Worm (Caenorhabditis elegans) whole organism, young adult: ENCODE results near the gene nas-8.

Source experiments
- C06A6.2 ChIP-seq: fragments of 200-800 bp; sonication (Bioruptor generic); conservative IDR thresholded peaks from 2 replicates; pipeline ENCODE4 v1.3.6; 2022; ENCODE audit warnings: missing genetic modification characterization, missing compliant biosample characterization
- C17E4.6 ChIP-seq: fragments of 200-800 bp; sonication (Bioruptor generic); IDR thresholded peaks from 2 replicates; pipeline ENCODE4 v1.3.6; 2022; ENCODE audit warnings: missing genetic modification reagents, missing genetic modification characterization, missing compliant biosample characterization
- F33H1.4 ChIP-seq: fragments of 200-800 bp; sonication (Bioruptor generic); IDR thresholded peaks from 2 replicates; pipeline ENCODE4 v1.3.6; 2022; ENCODE audit warnings: missing genetic modification reagents, missing genetic modification characterization, missing compliant biosample characterization
- F37B4.10 ChIP-seq: fragments of 200-800 bp; sonication (Bioruptor generic); IDR thresholded peaks from 2 replicates; pipeline ENCODE4 v1.3.6; 2022; ENCODE audit warnings: missing genetic modification characterization, missing compliant biosample characterization
- F39B2.1 ChIP-seq: fragments of 200-800 bp; sonication (Bioruptor generic); IDR thresholded peaks from 2 replicates; pipeline ENCODE4 v1.3.6; 2022; ENCODE audit warnings: missing genetic modification reagents, missing genetic modification characterization, missing compliant biosample characterization
- F55B11.4 ChIP-seq: sonication (generic microtip); optimal IDR thresholded peaks from 2 replicates; lab custom pipeline; 2016; ENCODE audit warnings: missing compliant biosample characterization, missing genetic modification characterization, borderline replicate concordance; ENCODE audit not compliant: insufficient read depth
- F57A8.1 ChIP-seq: fragments of 200-800 bp; sonication (Bioruptor generic); optimal IDR thresholded peaks from 2 replicates; lab custom pipeline; 2018; ENCODE audit warnings: mild to moderate bottlenecking, missing genetic modification characterization, moderate library complexity, missing compliant biosample characterization
- F57C9.4 ChIP-seq: sonication (generic microtip); optimal IDR thresholded peaks from 2 replicates; lab custom pipeline; 2017; ENCODE audit warnings: mild to moderate bottlenecking, missing genetic modification characterization, missing compliant biosample characterization
- K11D2.4 ChIP-seq: fragments of 200-800 bp; sonication (Bioruptor generic); IDR thresholded peaks from 2 replicates; pipeline ENCODE4 v1.3.6; 2022; ENCODE audit warnings: missing genetic modification reagents, missing genetic modification characterization, missing compliant biosample characterization
- Y53G8AR.9 ChIP-seq: fragments of 200-800 bp; sonication (Bioruptor generic); conservative IDR thresholded peaks from 2 replicates; pipeline ENCODE4 v1.3.6; 2022; ENCODE audit warnings: missing genetic modification reagents, missing genetic modification characterization, missing compliant biosample characterization
- Y79H2A.3 ChIP-seq: fragments of 200-800 bp; sonication (Bioruptor generic); conservative IDR thresholded peaks from 2 replicates; pipeline ENCODE4 v1.3.6; 2022; ENCODE audit warnings: missing genetic modification reagents, missing genetic modification characterization, missing compliant biosample characterization
- Y95B8A.8 ChIP-seq: fragments of 200-800 bp; sonication (Bioruptor generic); IDR thresholded peaks from 2 replicates; pipeline ENCODE4 v1.3.6; 2022; ENCODE audit warnings: missing genetic modification reagents, missing genetic modification characterization, missing compliant biosample characterization
- ZK185.1 ChIP-seq: sonication (generic microtip); optimal IDR thresholded peaks from 2 replicates; lab custom pipeline; 2016; ENCODE audit warnings: mild to moderate bottlenecking, missing genetic modification characterization, missing compliant biosample characterization; ENCODE audit not compliant: poor library complexity, severe bottlenecking
- atf-7 ChIP-seq: sonication (generic microtip); optimal IDR thresholded peaks from 2 replicates; lab custom pipeline; 2017; ENCODE audit warnings: mild to moderate bottlenecking, missing genetic modification characterization, missing compliant biosample characterization
- athp-1 ChIP-seq: sonication (generic microtip); optimal IDR thresholded peaks from 2 replicates; lab custom pipeline; 2017; ENCODE audit warnings: mild to moderate bottlenecking, missing genetic modification characterization, missing compliant biosample characterization
- bed-2 ChIP-seq: fragments of 200-800 bp; sonication (Bioruptor generic); IDR thresholded peaks from 2 replicates; pipeline ENCODE4 v1.3.6; 2022; ENCODE audit warnings: missing genetic modification reagents, missing genetic modification characterization, missing compliant biosample characterization
- ceh-79 ChIP-seq: sonication (generic microtip); optimal IDR thresholded peaks from 2 replicates; lab custom pipeline; 2017; ENCODE audit warnings: mild to moderate bottlenecking, missing genetic modification characterization, missing compliant biosample characterization
- ceh-91 ChIP-seq: fragments of 200-800 bp; sonication (Bioruptor generic); IDR thresholded peaks from 2 replicates; pipeline ENCODE4 v1.3.6; 2022; ENCODE audit warnings: missing genetic modification reagents, missing genetic modification characterization, missing compliant biosample characterization
- chd-7 ChIP-seq: sonication (generic microtip); optimal IDR thresholded peaks from 2 replicates; lab custom pipeline; 2016; ENCODE audit warnings: mild to moderate bottlenecking, missing genetic modification characterization, moderate library complexity, missing compliant biosample characterization
- die-1 ChIP-seq: sonication (generic microtip); optimal IDR thresholded peaks from 2 replicates; lab custom pipeline; 2016; ENCODE audit warnings: missing genotype, mild to moderate bottlenecking, missing genetic modification characterization, missing compliant biosample characterization
- dpff-1 ChIP-seq: sonication (generic microtip); optimal IDR thresholded peaks from 2 replicates; lab custom pipeline; 2017; ENCODE audit warnings: mild to moderate bottlenecking, missing genetic modification characterization, missing compliant biosample characterization
- egl-44 ChIP-seq: fragments of 200-800 bp; sonication (Bioruptor generic); IDR thresholded peaks from 2 replicates; pipeline ENCODE4 v1.3.6; 2022; ENCODE audit warnings: missing genetic modification reagents, missing genetic modification characterization, missing compliant biosample characterization
- ekl-4 ChIP-seq: fragments of 200-800 bp; sonication (Bioruptor generic); IDR thresholded peaks from 2 replicates; pipeline ENCODE4 v1.3.6; 2022; ENCODE audit warnings: missing genetic modification reagents, missing genetic modification characterization, missing compliant biosample characterization
- him-1 ChIP-seq: sonication (generic microtip); optimal IDR thresholded peaks from 2 replicates; lab custom pipeline; 2016; ENCODE audit warnings: missing genotype, missing genetic modification reagents, missing genetic modification characterization, missing compliant biosample characterization
- hlh-12 ChIP-seq: sonication (generic microtip); optimal IDR thresholded peaks from 2 replicates; lab custom pipeline; 2016; ENCODE audit warnings: missing genetic modification characterization, missing compliant biosample characterization
- hsf-1 ChIP-seq: fragments of 200-800 bp; sonication (Bioruptor generic); IDR thresholded peaks from 2 replicates; pipeline ENCODE4 v1.3.6; 2022; ENCODE audit warnings: missing genetic modification reagents, missing genetic modification characterization, missing compliant biosample characterization
- lag-1 ChIP-seq: fragments of 200-800 bp; sonication (Bioruptor generic); IDR thresholded peaks from 2 replicates; pipeline ENCODE4 v1.3.6; 2022; ENCODE audit warnings: missing genetic modification reagents, missing genetic modification characterization, missing compliant biosample characterization
- let-526 ChIP-seq: fragments of 200-800 bp; sonication (Bioruptor generic); IDR thresholded peaks from 2 replicates; pipeline ENCODE4 v1.3.6; 2022; ENCODE audit warnings: missing genetic modification reagents, missing genetic modification characterization, missing compliant biosample characterization
- lin-35 ChIP-seq, 3 experiments: fragments of 150-350 bp in 2 of 3; sonication (generic microtip) in 1 of 3; optimal IDR thresholded peaks; 2 replicates each; lab custom pipeline; 2014 to 2018; ENCODE audit warnings: missing biosample characterization in 3 of 3, missing genetic modification characterization in 3 of 3, missing genetic modification reagents in 3 of 3
- lir-1 ChIP-seq: fragments of 200-800 bp; sonication (Bioruptor generic); conservative IDR thresholded peaks from 2 replicates; pipeline ENCODE4 v1.3.6; 2022; ENCODE audit warnings: missing genetic modification reagents, missing genetic modification characterization, missing compliant biosample characterization
- madf-6 ChIP-seq: fragments of 200-800 bp; sonication (Bioruptor generic); IDR thresholded peaks from 2 replicates; pipeline ENCODE4 v1.3.6; 2022; ENCODE audit warnings: missing genetic modification reagents, missing genetic modification characterization, missing compliant biosample characterization
- mxl-1 ChIP-seq: sonication (generic microtip); optimal IDR thresholded peaks from 2 replicates; lab custom pipeline; 2016; ENCODE audit warnings: missing genetic modification characterization, missing compliant biosample characterization
- nfyb-1 ChIP-seq: fragments of 200-800 bp; sonication (Bioruptor generic); IDR thresholded peaks from 2 replicates; pipeline ENCODE4 v1.3.6; 2022; ENCODE audit warnings: missing genetic modification reagents, missing genetic modification characterization, missing compliant biosample characterization
- nhr-179 ChIP-seq: sonication (generic microtip); optimal IDR thresholded peaks from 2 replicates; lab custom pipeline; 2016; ENCODE audit warnings: mild to moderate bottlenecking, missing genetic modification characterization, missing compliant biosample characterization
- pbrm-1 ChIP-seq: fragments of 200-800 bp; sonication (Bioruptor generic); IDR thresholded peaks from 2 replicates; pipeline ENCODE4 v1.3.6; 2022; ENCODE audit warnings: missing genetic modification reagents, missing genetic modification characterization, missing compliant biosample characterization
- rec-8 ChIP-seq, 2 experiments: sonication (generic microtip); optimal IDR thresholded peaks; 2 replicates each; lab custom pipeline; 2016; ENCODE audit warnings: mild to moderate bottlenecking in 2 of 2, missing genetic modification characterization in 2 of 2, missing genetic modification reagents in 2 of 2, missing genotype in 2 of 2, missing biosample characterization in 1 of 2, missing compliant biosample characterization in 1 of 2, moderate library complexity in 1 of 2
- repo-1 ChIP-seq: sonication (generic microtip); optimal IDR thresholded peaks from 2 replicates; lab custom pipeline; 2017; ENCODE audit warnings: mild to moderate bottlenecking, missing genetic modification characterization, missing compliant biosample characterization
- sdz-38 ChIP-seq: sonication (generic microtip); optimal IDR thresholded peaks from 2 replicates; lab custom pipeline; 2016; ENCODE audit warnings: missing genotype, missing genetic modification characterization, missing compliant biosample characterization
- somi-1 ChIP-seq: fragments of 200-800 bp; sonication (Bioruptor generic); optimal IDR thresholded peaks from 2 replicates; lab custom pipeline; 2018; ENCODE audit warnings: mild to moderate bottlenecking, missing genetic modification characterization, missing compliant biosample characterization
- tbp1 ChIP-seq: fragments of 200-800 bp; sonication (Bioruptor generic); optimal IDR thresholded peaks from 2 replicates; lab custom pipeline; 2018; ENCODE audit warnings: mild to moderate bottlenecking, missing genetic modification characterization, missing compliant biosample characterization
- unc-130 ChIP-seq: sonication (generic microtip); optimal IDR thresholded peaks from 2 replicates; lab custom pipeline; 2016; ENCODE audit warnings: missing genetic modification reagents, missing genetic modification characterization, missing compliant biosample characterization
- ztf-22 ChIP-seq: fragments of 200-800 bp; sonication (Bioruptor generic); optimal IDR thresholded peaks from 2 replicates; lab custom pipeline; 2018; ENCODE audit warnings: mild to moderate bottlenecking, missing genetic modification characterization, moderate library complexity, missing compliant biosample characterization
- ztf-26 ChIP-seq: sonication (generic microtip); optimal IDR thresholded peaks from 2 replicates; lab custom pipeline; 2017; ENCODE audit warnings: missing genetic modification characterization, missing compliant biosample characterization
- ztf-28 ChIP-seq: fragments of 200-800 bp; sonication (Bioruptor generic); IDR thresholded peaks from 2 replicates; pipeline ENCODE4 v1.3.6; 2022; ENCODE audit warnings: missing genetic modification reagents, missing genetic modification characterization, missing compliant biosample characterization
- ztf-6 ChIP-seq: fragments of 200-800 bp; sonication (Bioruptor generic); IDR thresholded peaks from 2 replicates; pipeline ENCODE4 v1.3.6; 2022; ENCODE audit warnings: missing genetic modification reagents, missing genetic modification characterization, missing compliant biosample characterization

The nas-8 gene

ce11 chrIV:7103211-7103679, 11.5 kb upstream of the nas-8 start, which contains the start of the genes rde-8 and ZC477.3 (continued):
- TF ChIP-seq ceh-79 (no peak), C17E4.6 (GFP tag; lab: Robert Waterston, UW) (no peak), tbp1 (GFP tag; lab: Kevin White, UChicago) (peak; percentile 26), F33H1.4 (peak; percentile 65), ztf-28 (GFP tag; lab: Robert Waterston, UW) (no peak), ekl-4 (GFP tag; lab: Robert Waterston, UW) (0 out of 2 replicates have a peak, but pooled peaks have one; percentile 8), sdz-38 (tag; lab: Kevin White, UChicago) (no peak), die-1 (tag; lab: Kevin White, UChicago) (no peak), ztf-26 (tag; lab: Kevin White, UChicago) (no peak), unc-130 (GFP tag; lab: Kevin White, UChicago) (no peak), Y79H2A.3 (GFP tag; lab: Robert Waterston, UW) (no peak), ceh-91 (GFP tag; lab: Robert Waterston, UW) (no peak), rec-8 (tag; optimal IDR thresholded peaks at IDR 0.05; lab: Kevin White, UChicago) (no peak), atf-7 (tag; lab: Kevin White, UChicago) (no peak), K11D2.4 (GFP tag; lab: Robert Waterston, UW) (peak; percentile 27; the same call in 1 of the 2 replicates), lin-35 (GFP tag; optimal IDR thresholded peaks at IDR 0.05; lab: Kevin White, UChicago) (peak in 1 of 3 experiments; percentile 77), nfyb-1 (GFP tag; lab: Robert Waterston, UW) (0 out of 2 replicates have a peak, but pooled peaks have one; percentile 29), F57C9.4 (tag; lab: Kevin White, UChicago) (no peak), F39B2.1 (GFP tag; lab: Robert Waterston, UW) (no peak), F55B11.4 (no peak), madf-6 (peak; percentile 52; the same call in 1 of the 2 replicates), Y53G8AR.9 (GFP tag; lab: Robert Waterston, UW) (0 out of 2 replicates have a peak, but pooled peaks have one; percentile 30), athp-1 (no peak), nhr-179 (tag; lab: Kevin White, UChicago) (no peak), dpff-1 (tag; lab: Kevin White, UChicago) (no peak), F37B4.10 (GFP tag; lab: Robert Waterston, UW) (no peak), ZK185.1 (tag; lab: Kevin White, UChicago) (peak; percentile 31), ztf-22 (GFP tag; lab: Kevin White, UChicago) (no peak), mxl-1 (no peak), pbrm-1 (GFP tag; lab: Robert Waterston, UW) (0 out of 2 replicates have a peak, but pooled peaks have one; percentile 36), egl-44 (GFP tag; lab: Robert Waterston, UW) (no peak)
- TF ChIP-seq, all 124 proteins: peak for 29

ce11 chrIV:7107893-7108292, 6.8 kb upstream of the nas-8 start, which contains the start of gene ZC477.2:
Gene ZC477.2 (plus strand): TSS chrIV:7108193.
- no peak for TF ChIP-seq Y95B8A.8 (GFP tag; lab: Robert Waterston, UW)
- no peak for TF ChIP-seq C06A6.2 (GFP tag; lab: Robert Waterston, UW)

DNA sequence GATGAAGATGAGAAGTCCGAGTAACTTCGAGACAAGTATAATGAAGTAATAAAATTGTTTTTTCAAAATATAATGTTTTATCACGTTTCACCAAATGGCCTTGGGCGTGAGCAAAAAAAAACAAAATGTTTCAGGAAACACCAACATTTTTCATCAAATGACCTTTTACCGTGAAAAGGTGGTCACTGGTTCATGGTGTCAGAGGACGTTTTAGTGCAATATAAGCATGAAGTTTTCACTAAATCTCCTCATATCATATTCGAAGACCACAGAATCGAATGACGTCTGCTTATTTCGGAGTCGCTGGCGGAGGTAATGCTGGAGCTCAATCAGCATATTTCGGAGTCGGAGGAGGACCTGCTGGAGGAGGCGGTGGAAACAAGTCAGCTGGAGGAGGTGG, 3.3 kb upstream of the nas-8 start, which contains the start of the genes ZC477.7 and ssq-3:
Gene ZC477.7 (minus strand): TSS at position 101 of the 400 bp plus-strand sequence.
Gene ssq-3 (plus strand): TSS at position 251 of the 400 bp plus-strand sequence.
- TF ChIP-seq hlh-12 = no peak
- TF ChIP-seq chd-7 = no peak
- TF ChIP-seq sdz-38 (tag; lab: Kevin White, UChicago) = no peak
- no peak for TF ChIP-seq somi-1 (GFP tag; lab: Kevin White, UChicago)
- TF ChIP-seq let-526 (GFP tag; lab: Robert Waterston, UW) = no peak
- no peak for TF ChIP-seq lir-1
- TF ChIP-seq him-1 (tag; lab: Kevin White, UChicago) = no peak
- TF ChIP-seq bed-2 (GFP tag; lab: Robert Waterston, UW) = no peak
- TF ChIP-seq F57A8.1 (GFP tag; lab: Kevin White, UChicago) = no peak
- no peak for TF ChIP-seq Y53G8AR.9 (GFP tag; lab: Robert Waterston, UW)
- TF ChIP-seq ztf-6 (GFP tag; lab: Robert Waterston, UW) = no peak
- TF ChIP-seq madf-6 = no peak
- TF ChIP-seq repo-1 = no peak
- TF ChIP-seq lag-1 (GFP tag; lab: Robert Waterston, UW) = no peak
- TF ChIP-seq hsf-1 (GFP tag; lab: Robert Waterston, UW) = no peak
- TF ChIP-seq atf-7 (tag; lab: Kevin White, UChicago) = no peak
